Worm (Caenorhabditis elegans) whole organism, midembryonic: ENCODE measurements around the gene F40F9.10.

Source experiments
- T22C8.4 ChIP-seq: fragments of 200-800 bp; sonication (Bioruptor generic); IDR thresholded peaks from 2 replicates; pipeline ENCODE4 v1.3.6; 2022; ENCODE audit warnings: missing genetic modification characterization, missing compliant biosample characterization
- cog-1 ChIP-seq: sonication (generic microtip); optimal IDR thresholded peaks from 2 replicates; lab custom pipeline; 2016; ENCODE audit warnings: missing genetic modification characterization, missing compliant biosample characterization
- flt-1 ChIP-seq: fragments of 200-800 bp; sonication (Bioruptor generic); IDR thresholded peaks from 2 replicates; pipeline ENCODE4 v1.3.6; 2022; ENCODE audit warnings: missing genetic modification characterization, missing compliant biosample characterization
- med-1 ChIP-seq: sonication (generic microtip); optimal IDR thresholded peaks from 2 replicates; lab custom pipeline; 2017; ENCODE audit warnings: missing genetic modification characterization, mild to moderate bottlenecking, missing compliant biosample characterization, antibody characterized with exemption, missing genetic modification reagents; ENCODE audit not compliant: insufficient read depth
- tab-1 ChIP-seq: fragments of 200-800 bp; sonication (Bioruptor generic); IDR thresholded peaks from 2 replicates; pipeline ENCODE4 v1.3.6; 2022; ENCODE audit warnings: missing genetic modification characterization, missing compliant biosample characterization
- ztf-23 ChIP-seq: fragments of 200-800 bp; sonication (Bioruptor generic); IDR thresholded peaks from 2 replicates; pipeline ENCODE4 v1.3.6; 2022; ENCODE audit warnings: missing genetic modification reagents, missing genetic modification characterization, missing compliant biosample characterization
- ztf-29 ChIP-seq: fragments of 200-800 bp; sonication (Bioruptor generic); IDR thresholded peaks from 2 replicates; pipeline ENCODE4 v1.3.6; 2022; ENCODE audit warnings: missing genetic modification reagents, missing genetic modification characterization, missing compliant biosample characterization

ce11 chrV:9755725-9756124, 42.3 kb upstream of the F40F9.10 start, which contains the start of gene F58E6.8:
- no peak for TF ChIP-seq tab-1 (GFP tag; lab: Robert Waterston, UW)
- TF ChIP-seq T22C8.4, result no peak
- no peak for TF ChIP-seq cog-1
- TF ChIP-seq flt-1 (GFP tag; lab: Robert Waterston, UW), result no peak
- TF ChIP-seq ztf-29 (GFP tag; lab: Robert Waterston, UW), result no peak
- TF ChIP-seq med-1, result no peak
- TF ChIP-seq ztf-23 (GFP tag; lab: Robert Waterston, UW), result no peak
